Fruit fly (Drosophila melanogaster) whole organism, embryonic: ENCODE measurements around the gene Polr1B.

ENCODE experiments used
- Abd-B ChIP-seq: fragments of 200-800 bp; sonication (Bioruptor generic); optimal IDR thresholded peaks from 2 replicates; lab custom pipeline; 2018; ENCODE audit warnings: missing biosample characterization, mild to moderate bottlenecking, missing genetic modification characterization, moderate library complexity
- Awh ChIP-seq: fragments of 200-800 bp; sonication (Bioruptor generic); IDR thresholded peaks from 2 replicates; pipeline ENCODE4, ENCODE4 v1.3.6; 2022; ENCODE audit warnings: missing biosample characterization, missing genetic modification characterization
- CG10209 ChIP-seq: fragments of 200-800 bp; sonication (Bioruptor generic); optimal IDR thresholded peaks from 3 replicates; lab custom pipeline; 2017; ENCODE audit warnings: missing biosample characterization, mild to moderate bottlenecking, missing genetic modification characterization, missing genetic modification reagents
- CG12391 ChIP-seq: fragments of 200-800 bp; sonication (Bioruptor generic); optimal IDR thresholded peaks from 3 replicates; lab custom pipeline; 2018; ENCODE audit warnings: missing biosample characterization, mild to moderate bottlenecking, missing genetic modification characterization, moderate library complexity
- CG12769 ChIP-seq: fragments of 200-800 bp; sonication (Bioruptor generic); optimal IDR thresholded peaks from 2 replicates; lab custom pipeline; 2019; ENCODE audit warnings: missing biosample characterization, mild to moderate bottlenecking, missing genetic modification characterization, moderate library complexity
- CG13287 ChIP-seq: fragments of 200-800 bp; sonication (Bioruptor generic); IDR thresholded peaks from 2 replicates; pipeline ENCODE4 v1.3.6; 2022; ENCODE audit warnings: missing biosample characterization, missing genetic modification characterization; ENCODE audit not compliant: partially characterized antibody
- CG14050 ChIP-seq: fragments of 200-800 bp; sonication (Bioruptor generic); IDR thresholded peaks from 3 replicates; pipeline ENCODE4 v1.3.6; 2022; ENCODE audit warnings: missing biosample characterization, missing genetic modification characterization
- CG14860 ChIP-seq: fragments of 200-800 bp; sonication (Bioruptor generic); IDR thresholded peaks from 3 replicates; pipeline ENCODE4 v1.3.6; 2022; ENCODE audit warnings: missing biosample characterization, missing genetic modification characterization; ENCODE audit not compliant: partially characterized antibody
- CG15479 ChIP-seq: fragments of 200-800 bp; sonication (Bioruptor generic); optimal IDR thresholded peaks from 3 replicates; lab custom pipeline; 2019; ENCODE audit warnings: missing biosample characterization, mild to moderate bottlenecking, missing genetic modification characterization, moderate library complexity
- CG17568 ChIP-seq: fragments of 200-800 bp; sonication (Bioruptor generic); optimal IDR thresholded peaks from 2 replicates; lab custom pipeline; 2018; ENCODE audit warnings: missing biosample characterization, mild to moderate bottlenecking, missing genetic modification characterization, moderate library complexity
- CG18262 ChIP-seq: fragments of 200-800 bp; optimal IDR thresholded peaks from 3 replicates; lab custom pipeline; 2019; ENCODE audit warnings: missing biosample characterization, mild to moderate bottlenecking, missing genetic modification characterization, moderate library complexity
- CG2116 ChIP-seq: fragments of 200-800 bp; sonication (Bioruptor generic); optimal IDR thresholded peaks from 3 replicates; lab custom pipeline; 2018; ENCODE audit warnings: missing biosample characterization, mild to moderate bottlenecking, missing genetic modification characterization
- CG3163 ChIP-seq: fragments of 200-800 bp; sonication (Bioruptor generic); optimal IDR thresholded peaks from 3 replicates; lab custom pipeline; 2016; ENCODE audit warnings: missing biosample characterization, missing genetic modification characterization
- CG3847 ChIP-seq: fragments of 200-800 bp; sonication (Bioruptor generic); IDR thresholded peaks from 2 replicates; pipeline ENCODE4 v1.3.6; 2022; ENCODE audit warnings: missing biosample characterization, missing genetic modification characterization
- CG42726 ChIP-seq: fragments of 200-800 bp; sonication (Bioruptor generic); IDR thresholded peaks from 2 replicates; pipeline ENCODE4 v1.3.6; 2022; ENCODE audit warnings: missing biosample characterization, missing genetic modification characterization; ENCODE audit not compliant: partially characterized antibody
- CG4707 ChIP-seq: fragments of 200-800 bp; sonication (Bioruptor generic); optimal IDR thresholded peaks from 2 replicates; lab custom pipeline; 2018; ENCODE audit warnings: missing biosample characterization, mild to moderate bottlenecking, missing genetic modification characterization, moderate library complexity
- CG8924 ChIP-seq: fragments of 200-800 bp; optimal IDR thresholded peaks from 3 replicates; lab custom pipeline; 2019; ENCODE audit warnings: missing biosample characterization, mild to moderate bottlenecking, missing genetic modification characterization, moderate library complexity
- CG9215 ChIP-seq: fragments of 200-800 bp; sonication (Bioruptor generic); IDR thresholded peaks from 2 replicates; pipeline ENCODE4 v1.3.6; 2022; ENCODE audit warnings: missing biosample characterization, missing genetic modification characterization
- CG9797 ChIP-seq: fragments of 200-800 bp; sonication (Bioruptor generic); optimal IDR thresholded peaks from 3 replicates; lab custom pipeline; 2018; ENCODE audit warnings: missing biosample characterization, mild to moderate bottlenecking, missing genetic modification characterization
- Chrac-16 ChIP-seq: fragments of 200-800 bp; sonication (Bioruptor generic); optimal IDR thresholded peaks from 3 replicates; lab custom pipeline; 2016; ENCODE audit warnings: missing biosample characterization, missing genetic modification characterization
- Fer1 ChIP-seq: fragments of 200-800 bp; sonication (Bioruptor generic); optimal IDR thresholded peaks from 2 replicates; lab custom pipeline; 2017; ENCODE audit warnings: missing biosample characterization, mild to moderate bottlenecking, missing genetic modification characterization
- Hr51 ChIP-seq, 2 experiments: fragments of 200-800 bp; sonication (Bioruptor generic); optimal IDR thresholded peaks; 2 replicates in 1 of 2; 3 replicates in 1 of 2; lab custom pipeline; 2016 to 2018; ENCODE audit warnings: missing biosample characterization in 2 of 2, missing genetic modification characterization in 2 of 2, mild to moderate bottlenecking in 1 of 2, moderate library complexity in 1 of 2
- Max ChIP-seq: fragments of 200-800 bp; sonication (Bioruptor generic); optimal IDR thresholded peaks from 2 replicates; lab custom pipeline; 2016; ENCODE audit warnings: missing biosample characterization, mild to moderate bottlenecking, missing genetic modification characterization
- NfI ChIP-seq: fragments of 200-800 bp; sonication (Bioruptor generic); optimal IDR thresholded peaks from 3 replicates; lab custom pipeline; 2018; ENCODE audit warnings: missing biosample characterization, mild to moderate bottlenecking, missing genetic modification characterization, moderate library complexity
- Sin3A ChIP-seq: fragments of >200 bp; optimal IDR thresholded peaks from 2 replicates; lab custom pipeline; 2018
- bigmax ChIP-seq: fragments of 200-800 bp; sonication (Bioruptor generic); optimal IDR thresholded peaks from 2 replicates; lab custom pipeline; 2018; ENCODE audit warnings: missing biosample characterization, mild to moderate bottlenecking, missing genetic modification characterization
- bowl ChIP-seq: fragments of 200-800 bp; sonication (Bioruptor generic); IDR thresholded peaks from 2 replicates; pipeline ENCODE4 v1.3.6; 2022; ENCODE audit warnings: missing biosample characterization, missing genetic modification characterization
- croc ChIP-seq: fragments of 200-800 bp; sonication (Bioruptor generic); conservative IDR thresholded peaks from 3 replicates; pipeline ENCODE4 v1.3.6; 2022; ENCODE audit warnings: missing biosample characterization, missing genetic modification characterization
- dm ChIP-seq: fragments of 200-800 bp; sonication (Bioruptor generic); optimal IDR thresholded peaks from 3 replicates; lab custom pipeline; 2016; ENCODE audit warnings: missing biosample characterization, missing genetic modification characterization
- ewg ChIP-seq: fragments of 200-800 bp; sonication (Bioruptor generic); optimal IDR thresholded peaks from 3 replicates; lab custom pipeline; 2017; ENCODE audit warnings: mild to moderate bottlenecking, missing biosample characterization, missing genetic modification reagents, missing genetic modification characterization
- fd3F ChIP-seq: fragments of 200-800 bp; sonication (Bioruptor generic); optimal IDR thresholded peaks from 2 replicates; lab custom pipeline; 2018; ENCODE audit warnings: missing biosample characterization, mild to moderate bottlenecking, missing genetic modification characterization, moderate library complexity
- grn ChIP-seq: fragments of 200-800 bp; sonication (Bioruptor generic); optimal IDR thresholded peaks from 3 replicates; lab custom pipeline; 2017; ENCODE audit warnings: missing biosample characterization, missing genetic modification characterization
- gsb-n ChIP-seq: fragments of 200-800 bp; sonication (Bioruptor generic); optimal IDR thresholded peaks from 3 replicates; lab custom pipeline; 2018; ENCODE audit warnings: missing biosample characterization, mild to moderate bottlenecking, missing genetic modification characterization
- ham ChIP-seq: fragments of 200-800 bp; sonication (Bioruptor generic); IDR thresholded peaks from 2 replicates; pipeline ENCODE4 v1.3.6; 2022; ENCODE audit warnings: missing biosample characterization, missing genetic modification characterization
- insv ChIP-seq, 2 experiments: fragments of 200-800 bp; sonication (Bioruptor generic); optimal IDR thresholded peaks; 3 replicates each; lab custom pipeline; 2016 to 2018; ENCODE audit warnings: missing biosample characterization in 2 of 2, missing genetic modification characterization in 2 of 2
- lola ChIP-seq, 3 experiments: fragments of >200 bp in 2 of 3; fragments of 200-800 bp in 1 of 3; sonication (Bioruptor generic) in 1 of 3; optimal IDR thresholded peaks; 2 replicates each; lab custom pipeline; 2017 to 2019; ENCODE audit warnings: missing biosample characterization in 3 of 3, missing genetic modification characterization in 3 of 3, mild to moderate bottlenecking in 1 of 3, moderate library complexity in 1 of 3
- pan ChIP-seq, 4 experiments: fragments of >200 bp in 3 of 4; fragments of 200-800 bp in 1 of 4; sonication (Bioruptor generic) in 1 of 4; optimal IDR thresholded peaks in 3 of 4; IDR thresholded peaks in 1 of 4; 2 replicates each; pipeline versions ENCODE4 v1.3.6 to Lab custom; 2017 to 2022; ENCODE audit warnings: missing biosample characterization in 2 of 4, missing genetic modification characterization in 2 of 4, mixed read lengths in 1 of 4
- psq ChIP-seq: fragments of 200-800 bp; sonication (Bioruptor generic); optimal IDR thresholded peaks from 2 replicates; lab custom pipeline; 2017; ENCODE audit warnings: missing biosample characterization, missing genetic modification characterization
- rib ChIP-seq: fragments of 200-800 bp; sonication (Bioruptor generic); IDR thresholded peaks from 2 replicates; pipeline ENCODE4 v1.3.6; 2022; ENCODE audit warnings: missing biosample characterization, missing genetic modification characterization
- seq ChIP-seq: fragments of 200-800 bp; sonication (Bioruptor generic); IDR thresholded peaks from 2 replicates; pipeline ENCODE4 v1.3.6; 2022; ENCODE audit warnings: missing biosample characterization, missing genetic modification characterization
- ssp ChIP-seq: fragments of 200-800 bp; sonication (Bioruptor generic); IDR thresholded peaks from 2 replicates; pipeline ENCODE4 v1.3.6; 2022; ENCODE audit warnings: missing biosample characterization, missing genetic modification characterization
- tll ChIP-seq, 2 experiments: fragments of 200-800 bp in 1 of 2; fragments of >200 bp in 1 of 2; sonication (Bioruptor generic) in 1 of 2; optimal IDR thresholded peaks; 2 replicates each; lab custom pipeline; 2017 to 2019; ENCODE audit warnings: missing biosample characterization in 2 of 2, missing genetic modification characterization in 2 of 2, mild to moderate bottlenecking in 1 of 2, moderate library complexity in 1 of 2
- zen ChIP-seq: fragments of 200-800 bp; sonication (Bioruptor generic); optimal IDR thresholded peaks from 3 replicates; lab custom pipeline; 2018; ENCODE audit warnings: missing biosample characterization, mild to moderate bottlenecking, missing genetic modification characterization, moderate library complexity

The Polr1B gene

dm6 chr2L:421119-421821 is 17.2 kb downstream of the Polr1B start, which contains the start of the genes CG11885 and CG13692 (continued):
- TF ChIP-seq lola (GFP tag; optimal IDR thresholded peaks at IDR 0.05; lab: Kevin White, UChicago) (peak in 1 of 3 experiments; percentile 2), CG12391 (tag; lab: Kevin White, UChicago) (peak; percentile 58), ewg (peak; percentile 47), CG3163 (peak; percentile 18), gsb-n (tag; lab: Kevin White, UChicago) (peak; percentile 32), CG14050 (GFP tag; lab: Robert Waterston, UW) (no peak), CG2116 (GFP tag; lab: Kevin White, UChicago) (peak; percentile 94), CG15479 (peak; percentile 9), bigmax (GFP tag; lab: Kevin White, UChicago) (peak; percentile 31), CG17568 (peak; percentile 37), fd3F (peak; percentile 27), rib (GFP tag; lab: Robert Waterston, UW) (peak; percentile 48; the same call in 1 of the 2 replicates), Chrac-16 (GFP tag; lab: Kevin White, UChicago) (peak; percentile 31), psq (no peak), CG3847 (GFP tag; lab: Robert Waterston, UW) (peak; percentile 75), tll (GFP tag; optimal IDR thresholded peaks at IDR 0.05; lab: Kevin White, UChicago) (peak in 1 of 2 experiments; percentile 30), CG8924 (tag; lab: Kevin White, UChicago) (peak; percentile 71), CG13287 (peak; percentile 100), pan (optimal IDR thresholded peaks at IDR 0.05; lab: Kevin White, UChicago) (no peak), pan (GFP tag; optimal IDR thresholded peaks at IDR 0.05 in 1 of 2, IDR thresholded peaks at IDR 0.05 in 1 of 2) (peak in 1 of 2 experiments; percentile 36), CG18262 (peak; percentile 40), Abd-B (peak; percentile 65), insv (GFP tag; optimal IDR thresholded peaks at IDR 0.05; lab: Kevin White, UChicago) (peak in 1 of 2 experiments; percentile 58), Fer1 (GFP tag; lab: Kevin White, UChicago) (peak; percentile 66), Max (GFP tag; lab: Kevin White, UChicago) (peak; percentile 30), dm (peak; percentile 79), seq (no peak), Awh (GFP tag; lab: Robert Waterston, UW) (no peak), ssp (GFP tag; lab: Robert Waterston, UW) (peak; percentile 44), NfI (GFP tag; lab: Kevin White, UChicago) (peak; percentile 67), bowl (no peak), CG12769 (tag; lab: Kevin White, UChicago) (peak; percentile 44), CG10209 (GFP tag; lab: Kevin White, UChicago) (peak; percentile 31), ham (GFP tag; lab: Robert Waterston, UW) (no peak), Sin3A (lab: Kevin White, UChicago) (peak; percentile 38), Hr51 (GFP tag; optimal IDR thresholded peaks at IDR 0.05; lab: Kevin White, UChicago) (peak in 1 of 2 experiments; percentile 22), CG9797 (GFP tag; lab: Kevin White, UChicago) (peak; percentile 92), CG42726 (peak; percentile 99), CG14860 (GFP tag; lab: Robert Waterston, UW) (peak; percentile 92)
- TF ChIP-seq, all 482 proteins: peak for 228

- TF ChIP-seq grn (no peak), croc (GFP tag; lab: Robert Waterston, UW) (no peak), CG9215 (GFP tag; lab: Robert Waterston, UW) (no peak), CG4707 (GFP tag; lab: Kevin White, UChicago) (no peak), zen (tag; lab: Kevin White, UChicago) (no peak)
Observed at dm6 chr2L:422573-422972, 18.5 kb downstream of the Polr1B start, which contains the start of gene BBS8. Gene BBS8, plus strand, starts transcription at chr2L:422873.
